Worm (Caenorhabditis elegans): ENCODE data around the gene nhr-227.

ce11 chrV:2303775-2304174 is 18.5 kb downstream of the nhr-227 start, which contains the start of gene irld-15:
- TF ChIP-seq nhr-77 (tag; optimal IDR thresholded peaks at IDR 0.05): no peak
- TF ChIP-seq xbp-1 (tag; optimal IDR thresholded peaks at IDR 0.05): no peak
- no peak for TF ChIP-seq ztf-4 (tag; optimal IDR thresholded peaks at IDR 0.05)
- no peak for TF ChIP-seq blmp-1 (tag; optimal IDR thresholded peaks at IDR 0.05)
- TF ChIP-seq fos-1 (tag; optimal IDR thresholded peaks at IDR 0.05): no peak

Data from whole organism, L1 larva.